Worm (Caenorhabditis elegans) whole organism, late embryonic: Measurements from ENCODE around the gene flp-2.

Source experiments
- C38D4.7 ChIP-seq: fragments of 200-800 bp; sonication (Bioruptor generic); optimal IDR thresholded peaks from 2 replicates; lab custom pipeline; 2018; ENCODE audit warnings: mild to moderate bottlenecking, missing genetic modification characterization, moderate library complexity, missing compliant biosample characterization
- F13H6.1 ChIP-seq: sonication (generic microtip); optimal IDR thresholded peaks from 2 replicates; lab custom pipeline; 2016; ENCODE audit warnings: missing genetic modification characterization, missing compliant biosample characterization
- K09A11.1 ChIP-seq: sonication (generic microtip); optimal IDR thresholded peaks from 2 replicates; lab custom pipeline; 2017; ENCODE audit warnings: antibody characterized with exemption, mild to moderate bottlenecking, missing genetic modification characterization, missing compliant biosample characterization; ENCODE audit not compliant: insufficient read depth
- T23F11.4 ChIP-seq: fragments of 200-800 bp; sonication (Bioruptor generic); optimal IDR thresholded peaks from 2 replicates; lab custom pipeline; 2018; ENCODE audit warnings: mild to moderate bottlenecking, missing genetic modification characterization, missing compliant biosample characterization
- ceh-24 ChIP-seq: sonication (generic microtip); optimal IDR thresholded peaks from 2 replicates; lab custom pipeline; 2016; ENCODE audit warnings: mild to moderate bottlenecking, missing genetic modification characterization, missing compliant biosample characterization
- ceh-30 ChIP-seq: fragments of 150-350 bp; optimal IDR thresholded peaks from 2 replicates; lab custom pipeline; 2014; ENCODE audit warnings: missing biosample characterization, missing genetic modification characterization
- ceh-34 ChIP-seq: sonication (generic microtip); optimal IDR thresholded peaks from 2 replicates; lab custom pipeline; 2016; ENCODE audit warnings: mild to moderate bottlenecking, missing genetic modification characterization, missing compliant biosample characterization
- ceh-48 ChIP-seq: sonication (generic microtip); optimal IDR thresholded peaks from 2 replicates; lab custom pipeline; 2016; ENCODE audit warnings: missing genetic modification characterization, inconsistent platforms, missing compliant biosample characterization
- ceh-6 ChIP-seq: fragments of 200-800 bp; sonication (Bioruptor generic); optimal IDR thresholded peaks from 2 replicates; lab custom pipeline; 2018; ENCODE audit warnings: mild to moderate bottlenecking, missing genetic modification characterization, missing compliant biosample characterization
- dmd-4 ChIP-seq: sonication (generic microtip); optimal IDR thresholded peaks from 2 replicates; lab custom pipeline; 2016; ENCODE audit warnings: borderline replicate concordance, missing genetic modification characterization, missing compliant biosample characterization
- dve-1 ChIP-seq: sonication (generic microtip); optimal IDR thresholded peaks from 2 replicates; lab custom pipeline; 2017; ENCODE audit warnings: antibody characterized with exemption, mild to moderate bottlenecking, missing genetic modification characterization, missing compliant biosample characterization
- elt-2 ChIP-seq: sonication (generic microtip); optimal IDR thresholded peaks from 2 replicates; lab custom pipeline; 2016; ENCODE audit warnings: missing genetic modification reagents, missing genetic modification characterization, missing compliant biosample characterization
- elt-4 ChIP-seq: sonication (generic microtip); optimal IDR thresholded peaks from 2 replicates; lab custom pipeline; 2016; ENCODE audit warnings: missing genetic modification characterization, missing compliant biosample characterization
- fax-1 ChIP-seq: sonication (generic microtip); optimal IDR thresholded peaks from 2 replicates; lab custom pipeline; 2016; ENCODE audit warnings: missing genotype, missing genetic modification characterization, missing compliant biosample characterization
- fkh-10 ChIP-seq: fragments of 150-350 bp; optimal IDR thresholded peaks from 2 replicates; lab custom pipeline; 2014; ENCODE audit warnings: missing biosample characterization, missing genetic modification reagents, missing genetic modification characterization
- fkh-6 ChIP-seq: sonication (generic microtip); optimal IDR thresholded peaks from 2 replicates; lab custom pipeline; 2016; ENCODE audit warnings: missing genetic modification characterization, missing compliant biosample characterization
- gmeb-2 ChIP-seq: sonication (generic microtip); optimal IDR thresholded peaks from 2 replicates; lab custom pipeline; 2016; ENCODE audit warnings: missing genetic modification characterization, inconsistent platforms, missing compliant biosample characterization
- hlh-13 ChIP-seq: fragments of 200-800 bp; sonication (Bioruptor generic); optimal IDR thresholded peaks from 2 replicates; lab custom pipeline; 2018; ENCODE audit warnings: mild to moderate bottlenecking, missing genetic modification characterization, missing compliant biosample characterization
- lin-11 ChIP-seq: fragments of 200-800 bp; sonication (Bioruptor generic); optimal IDR thresholded peaks from 2 replicates; lab custom pipeline; 2018; ENCODE audit warnings: mild to moderate bottlenecking, missing genetic modification characterization, missing compliant biosample characterization
- madf-2 ChIP-seq: sonication (generic microtip); optimal IDR thresholded peaks from 2 replicates; lab custom pipeline; 2017; ENCODE audit warnings: missing genetic modification characterization, missing compliant biosample characterization
- mec-3 ChIP-seq: sonication (generic microtip); optimal IDR thresholded peaks from 2 replicates; lab custom pipeline; 2016; ENCODE audit warnings: borderline replicate concordance, missing genetic modification characterization, missing compliant biosample characterization
- pat-9 ChIP-seq: fragments of 200-800 bp; sonication (Bioruptor generic); optimal IDR thresholded peaks from 2 replicates; lab custom pipeline; 2018; ENCODE audit warnings: mild to moderate bottlenecking, missing genetic modification characterization, moderate library complexity, missing compliant biosample characterization
- pha-2 ChIP-seq: sonication (generic microtip); optimal IDR thresholded peaks from 2 replicates; lab custom pipeline; 2017; ENCODE audit warnings: mild to moderate bottlenecking, missing genetic modification characterization, missing compliant biosample characterization
- pros-1 ChIP-seq: fragments of 150-350 bp; optimal IDR thresholded peaks from 2 replicates; lab custom pipeline; 2014; ENCODE audit warnings: missing biosample characterization, missing genetic modification reagents, missing genetic modification characterization
- ref-2 ChIP-seq: sonication (generic microtip); optimal IDR thresholded peaks from 2 replicates; lab custom pipeline; 2016; ENCODE audit warnings: missing genetic modification characterization, missing compliant biosample characterization
- sdc-2 ChIP-seq: sonication (generic microtip); optimal IDR thresholded peaks from 2 replicates; lab custom pipeline; 2016; ENCODE audit warnings: missing genotype, missing genetic modification characterization, missing compliant biosample characterization
- sox-2 ChIP-seq: fragments of 200-800 bp; sonication (Bioruptor generic); IDR thresholded peaks from 2 replicates; pipeline ENCODE4 v1.3.6; 2022; ENCODE audit warnings: missing genetic modification reagents, missing genetic modification characterization, missing compliant biosample characterization
- syd-9 ChIP-seq: sonication (generic microtip); optimal IDR thresholded peaks from 2 replicates; lab custom pipeline; 2016; ENCODE audit warnings: mild to moderate bottlenecking, missing genetic modification characterization, moderate library complexity, missing compliant biosample characterization
- tbx-2 ChIP-seq: sonication (generic microtip); optimal IDR thresholded peaks from 2 replicates; lab custom pipeline; 2016; ENCODE audit warnings: missing genetic modification characterization, missing compliant biosample characterization
- unc-42 ChIP-seq: sonication (generic microtip); optimal IDR thresholded peaks from 2 replicates; lab custom pipeline; 2016; ENCODE audit warnings: missing genotype, missing genetic modification characterization, missing compliant biosample characterization
- unc-55 ChIP-seq: sonication (generic microtip); optimal IDR thresholded peaks from 2 replicates; lab custom pipeline; 2017; ENCODE audit warnings: missing biosample characterization, missing genetic modification reagents, missing genetic modification characterization

flp-2 gene

DNA sequence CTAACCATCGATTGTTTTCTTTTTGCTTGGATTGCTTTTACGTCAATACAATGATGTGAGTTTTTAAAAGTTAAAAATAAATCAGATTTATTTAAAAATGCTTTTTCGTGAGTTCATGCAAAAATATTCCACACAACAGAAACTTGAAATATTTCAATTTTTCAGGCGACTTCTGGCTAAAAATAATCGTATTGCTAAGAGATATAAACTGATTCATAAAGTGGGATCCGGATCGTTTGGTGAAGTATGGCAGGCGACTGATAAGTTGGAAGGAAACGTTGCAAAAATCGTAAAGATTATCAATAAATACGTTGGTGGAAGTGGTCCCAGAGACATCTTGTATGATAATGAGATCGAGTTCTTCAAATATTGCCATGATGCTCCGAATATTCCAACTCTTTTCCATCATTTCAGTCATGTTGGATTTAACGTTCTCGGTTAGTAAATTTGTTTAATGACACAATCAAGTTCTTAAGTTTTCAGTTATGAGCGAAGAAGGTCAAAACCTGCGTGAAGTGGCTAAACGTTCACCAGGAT lies 34.5 kb downstream of the flp-2 start, which contains the start of gene ZC373.3 (continued):
- TF ChIP-seq hlh-13 (GFP tag; lab: Kevin White, UChicago), result no peak
- TF ChIP-seq, all 69 proteins: peak for 0

DNA sequence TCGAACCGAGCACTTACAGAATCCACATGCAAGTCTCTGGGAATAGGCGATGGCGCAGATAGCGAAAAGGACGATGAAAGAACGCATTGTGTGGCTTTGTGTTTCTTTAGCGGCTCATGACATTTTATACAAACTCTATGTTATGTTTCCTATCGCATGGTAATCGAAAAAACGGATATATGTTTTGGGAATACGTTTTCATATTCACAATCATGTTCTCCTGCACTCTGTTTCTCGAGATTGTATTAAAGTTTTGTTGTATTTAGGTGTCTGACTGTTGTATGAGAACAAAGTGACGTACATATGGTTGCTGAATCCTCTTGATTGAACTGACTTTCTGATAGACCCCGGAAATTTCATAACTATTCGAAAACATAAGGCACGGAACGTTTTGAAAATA lies 36.7 kb downstream of the flp-2 start, which contains the start of gene ZC373.2:
Gene ZC373.2 (minus strand): TSS at position 101 of the 400 bp plus-strand sequence.
- TF ChIP-seq pros-1 (tag; lab: Kevin White, UChicago) (no peak), sox-2 (GFP tag; lab: Robert Waterston, UW) (no peak), fkh-6 (tag; lab: Kevin White, UChicago) (no peak), pha-2 (tag; lab: Kevin White, UChicago) (no peak), ceh-30 (no peak), ceh-6 (GFP tag; lab: Kevin White, UChicago) (no peak), unc-42 (no peak), dve-1 (tag; lab: Kevin White, UChicago) (no peak), gmeb-2 (no peak), ceh-34 (tag; lab: Kevin White, UChicago) (no peak), C38D4.7 (GFP tag; lab: Kevin White, UChicago) (no peak), F13H6.1 (no peak), syd-9 (no peak)

DNA sequence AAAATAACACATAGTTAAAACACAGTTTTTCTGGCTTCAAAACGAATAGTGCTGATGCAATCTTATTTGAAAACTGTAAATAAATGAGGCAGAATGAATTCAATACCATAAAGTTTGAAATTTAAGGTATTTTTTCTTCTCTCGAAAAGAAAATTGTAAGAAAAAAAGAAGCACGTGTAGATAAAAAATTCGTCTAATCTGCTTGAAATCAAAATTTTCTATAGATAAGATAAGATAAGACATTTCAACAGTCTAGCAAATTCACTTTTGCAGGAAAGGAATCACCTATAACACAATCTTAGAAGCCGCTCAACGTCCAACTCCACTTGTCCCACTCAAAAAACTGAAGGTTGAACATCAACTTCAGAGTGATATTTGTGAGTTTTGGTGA lies 40.6 kb downstream of the flp-2 start:
- TF ChIP-seq mec-3 (no peak), ceh-30 (no peak), dmd-4 (no peak), dve-1 (tag; lab: Kevin White, UChicago) (no peak), madf-2 (tag; lab: Kevin White, UChicago) (no peak), lin-11 (no peak), elt-4 (no peak), T23F11.4 (no peak), fkh-10 (GFP tag; lab: Kevin White, UChicago) (no peak), fax-1 (no peak), pat-9 (tag; lab: Kevin White, UChicago) (no peak), unc-55 (no peak), ceh-24 (tag; lab: Kevin White, UChicago) (no peak), sdc-2 (tag; lab: Kevin White, UChicago) (no peak), ref-2 (no peak), ceh-48 (tag; lab: Kevin White, UChicago) (no peak)

DNA sequence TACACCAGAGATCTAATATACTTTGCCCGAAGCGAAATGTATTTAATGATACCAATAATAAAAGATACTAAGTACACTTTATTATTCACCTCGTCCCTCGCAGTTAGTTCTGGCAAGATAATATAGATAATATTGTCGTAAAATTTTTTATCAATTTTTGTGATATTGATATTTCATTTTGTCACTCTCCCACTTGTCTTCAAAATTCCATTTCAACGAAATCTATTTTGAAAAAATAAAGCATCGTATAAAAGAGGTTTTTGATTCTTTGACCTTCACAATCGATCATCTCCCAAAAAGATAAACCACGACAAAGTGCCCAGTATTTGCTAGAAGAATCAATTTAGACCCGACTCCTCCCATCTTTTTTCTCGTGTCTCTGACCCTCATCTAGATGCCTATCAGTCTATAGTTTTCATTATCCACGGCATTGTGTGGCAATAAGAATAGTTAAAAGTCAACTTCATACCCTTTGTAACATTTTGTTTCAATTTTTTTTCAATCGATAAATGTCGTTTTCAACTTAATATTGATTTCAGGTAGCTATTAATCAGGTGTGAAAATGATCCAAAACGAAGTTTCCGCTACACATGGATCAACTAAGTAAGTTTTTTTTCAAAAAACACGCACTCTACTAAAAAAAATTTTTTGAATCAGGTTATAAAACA lies 41.2 kb downstream of the flp-2 start, which contains the start of gene cbs-1:
Gene cbs-1 (plus strand): TSS at position 534 of the 668 bp plus-strand sequence.
- peak; percentile 57 for TF ChIP-seq elt-2 (tag; lab: Kevin White, UChicago)
- no peak for TF ChIP-seq fkh-10 (GFP tag; lab: Kevin White, UChicago)

DNA sequence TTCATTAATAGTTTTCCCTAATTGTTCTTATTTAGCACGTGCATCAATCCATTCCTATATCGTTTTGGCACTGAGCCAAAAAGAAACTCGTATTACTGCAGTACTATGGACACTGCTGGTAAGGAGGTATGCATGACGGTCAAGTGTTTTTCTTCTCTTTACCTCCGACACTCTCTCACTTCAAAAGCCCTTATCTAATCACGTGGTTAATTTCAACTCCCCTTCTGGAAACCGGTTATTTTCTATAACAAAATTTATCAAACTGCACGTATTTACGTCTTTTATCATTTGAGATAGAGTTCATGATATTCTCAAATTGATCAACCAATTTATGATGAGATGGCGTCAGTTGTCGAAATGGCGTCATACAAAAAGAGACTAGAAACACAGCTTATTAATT lies 43.4 kb downstream of the flp-2 start:
- TF ChIP-seq elt-2 (tag; lab: Kevin White, UChicago) (peak; percentile 13), unc-55 (no peak)
- TF ChIP-seq, all 69 proteins: peak for 1

DNA sequence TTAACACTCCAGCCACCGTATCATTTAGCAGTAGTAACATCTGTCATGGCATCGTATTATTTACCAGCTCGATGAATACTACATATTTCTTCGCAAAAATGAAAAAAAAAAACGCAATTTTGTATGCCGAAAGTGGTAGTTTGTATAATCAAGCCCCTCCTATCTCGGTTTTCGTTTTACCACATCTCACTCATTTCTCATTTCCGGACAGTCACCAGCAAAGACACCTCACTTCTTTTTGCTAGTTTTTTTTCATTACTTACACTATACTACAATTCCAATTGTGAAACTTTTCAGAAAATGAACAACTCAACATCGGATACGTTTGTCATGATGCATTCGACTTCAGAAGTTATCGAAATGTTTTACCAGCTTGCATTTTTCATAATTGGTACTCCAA lies 45.9 kb downstream of the flp-2 start, which contains the start of gene gnrr-3:
Gene gnrr-3 (plus strand): TSS at position 301 of the 400 bp plus-strand sequence.
- no peak for TF ChIP-seq tbx-2 (tag; lab: Kevin White, UChicago)
- no peak for TF ChIP-seq K09A11.1 (tag; lab: Kevin White, UChicago)
- TF ChIP-seq gmeb-2, result no peak
